Worm (Caenorhabditis elegans) whole organism, young adult: ENCODE data around the gene T23F11.6.

Experiments
- F22D6.2 ChIP-seq: sonication (generic microtip); optimal IDR thresholded peaks from 2 replicates; lab custom pipeline; 2016; ENCODE audit warnings: mild to moderate bottlenecking, missing genetic modification characterization, missing compliant biosample characterization
- ama-1 ChIP-seq, 3 experiments: fragments of 150-350 bp in 1 of 3; sonication (generic microtip) in 2 of 3; optimal IDR thresholded peaks; 2 replicates each; lab custom pipeline; 2014 to 2018; ENCODE audit warnings: missing biosample characterization in 2 of 3, missing genetic modification characterization in 2 of 3, missing genetic modification reagents in 2 of 3
- aptf-3 ChIP-seq: fragments of 200-800 bp; sonication (Bioruptor generic); IDR thresholded peaks from 2 replicates; pipeline ENCODE4 v1.3.6; 2022; ENCODE audit warnings: missing genetic modification characterization, missing compliant biosample characterization
- chd-7 ChIP-seq: sonication (generic microtip); optimal IDR thresholded peaks from 2 replicates; lab custom pipeline; 2016; ENCODE audit warnings: mild to moderate bottlenecking, missing genetic modification characterization, moderate library complexity, missing compliant biosample characterization
- lir-1 ChIP-seq: fragments of 200-800 bp; sonication (Bioruptor generic); conservative IDR thresholded peaks from 2 replicates; pipeline ENCODE4 v1.3.6; 2022; ENCODE audit warnings: missing genetic modification reagents, missing genetic modification characterization, missing compliant biosample characterization
- madf-8 ChIP-seq: fragments of 200-800 bp; sonication (Bioruptor generic); conservative IDR thresholded peaks from 2 replicates; pipeline ENCODE4 v1.3.6; 2022; ENCODE audit warnings: missing genetic modification reagents, missing genetic modification characterization, missing compliant biosample characterization
- pbrm-1 ChIP-seq: fragments of 200-800 bp; sonication (Bioruptor generic); IDR thresholded peaks from 2 replicates; pipeline ENCODE4 v1.3.6; 2022; ENCODE audit warnings: missing genetic modification reagents, missing genetic modification characterization, missing compliant biosample characterization
- pha-4 ChIP-seq: fragments of 150-350 bp; sonication (generic microtip); optimal IDR thresholded peaks from 2 replicates; lab custom pipeline; 2014; ENCODE audit warnings: missing biosample characterization, missing genetic modification reagents, missing genetic modification characterization
- repo-1 ChIP-seq: sonication (generic microtip); optimal IDR thresholded peaks from 2 replicates; lab custom pipeline; 2017; ENCODE audit warnings: mild to moderate bottlenecking, missing genetic modification characterization, missing compliant biosample characterization
- snpc-4 ChIP-seq, 5 experiments: fragments of 150-350 bp in 1 of 5; sonication (generic microtip) in 4 of 5; optimal IDR thresholded peaks; 2 replicates each; lab custom pipeline; 2014 to 2018; ENCODE audit warnings: missing genetic modification characterization in 5 of 5, missing biosample characterization in 3 of 5, antibody characterized with exemption in 2 of 5, mild to moderate bottlenecking in 2 of 5, missing compliant biosample characterization in 2 of 5, missing genotype in 2 of 5, moderate library complexity in 2 of 5, missing genetic modification reagents in 1 of 5
- unc-62 ChIP-seq: fragments of 150-350 bp; optimal IDR thresholded peaks from 2 replicates; lab custom pipeline; 2014; ENCODE audit warnings: missing biosample characterization, missing genetic modification reagents, missing genetic modification characterization

DNA sequence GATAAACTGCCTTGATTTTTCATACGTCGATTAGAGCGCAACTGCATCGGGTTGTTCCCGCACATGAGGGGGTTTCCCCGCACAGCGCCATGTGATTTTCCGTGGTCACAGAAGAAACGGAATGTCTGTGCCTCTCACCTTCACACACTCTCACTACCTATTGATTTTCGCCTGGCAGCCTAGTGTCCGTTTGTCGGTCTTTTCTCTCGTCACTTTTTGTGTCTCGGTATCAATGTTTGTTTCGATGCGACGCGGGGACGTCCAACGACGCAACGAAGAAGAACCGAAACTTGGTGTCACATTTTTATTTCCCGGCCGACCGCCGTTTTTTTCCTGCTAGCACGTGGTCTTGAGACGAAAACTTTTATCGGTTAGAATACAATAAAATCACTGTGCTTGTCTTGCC is 1.6 kb upstream of the T23F11.6 start:
- TF ChIP-seq repo-1 (tag; lab: Kevin White, UChicago) (peak; percentile 61), lir-1 (GFP tag; lab: Robert Waterston, UW) (peak; percentile 71; the same call in 1 of the 2 replicates), aptf-3 (GFP tag; lab: Robert Waterston, UW) (no peak), ama-1 (optimal IDR thresholded peaks at IDR 0.05; lab: Kevin White, UChicago) (no peak), ama-1 (GFP tag; optimal IDR thresholded peaks at IDR 0.05; lab: Kevin White, UChicago) (no peak), pha-4 (tag; lab: Kevin White, UChicago) (peak; percentile 61), chd-7 (tag; lab: Kevin White, UChicago) (peak; percentile 89), snpc-4 (GFP tag; optimal IDR thresholded peaks at IDR 0.05; lab: Kevin White, UChicago) (peak; percentile 16), snpc-4 (tag; optimal IDR thresholded peaks at IDR 0.05; lab: Kevin White, UChicago) (peak; percentile 33 to 71 (median 52)), madf-8 (GFP tag; lab: Robert Waterston, UW) (no peak), F22D6.2 (tag; lab: Kevin White, UChicago) (peak; percentile 86), unc-62 (GFP tag; lab: Kevin White, UChicago) (peak; percentile 83), pbrm-1 (GFP tag; lab: Robert Waterston, UW) (peak; percentile 79; the same call in 1 of the 2 replicates)
